Fruit fly (Drosophila melanogaster): ENCODE data around the gene CG9312.
A peak's percentile ranks its signal among the peaks of the same experiment; 100 is the strongest.

CG9312 gene

DNA sequence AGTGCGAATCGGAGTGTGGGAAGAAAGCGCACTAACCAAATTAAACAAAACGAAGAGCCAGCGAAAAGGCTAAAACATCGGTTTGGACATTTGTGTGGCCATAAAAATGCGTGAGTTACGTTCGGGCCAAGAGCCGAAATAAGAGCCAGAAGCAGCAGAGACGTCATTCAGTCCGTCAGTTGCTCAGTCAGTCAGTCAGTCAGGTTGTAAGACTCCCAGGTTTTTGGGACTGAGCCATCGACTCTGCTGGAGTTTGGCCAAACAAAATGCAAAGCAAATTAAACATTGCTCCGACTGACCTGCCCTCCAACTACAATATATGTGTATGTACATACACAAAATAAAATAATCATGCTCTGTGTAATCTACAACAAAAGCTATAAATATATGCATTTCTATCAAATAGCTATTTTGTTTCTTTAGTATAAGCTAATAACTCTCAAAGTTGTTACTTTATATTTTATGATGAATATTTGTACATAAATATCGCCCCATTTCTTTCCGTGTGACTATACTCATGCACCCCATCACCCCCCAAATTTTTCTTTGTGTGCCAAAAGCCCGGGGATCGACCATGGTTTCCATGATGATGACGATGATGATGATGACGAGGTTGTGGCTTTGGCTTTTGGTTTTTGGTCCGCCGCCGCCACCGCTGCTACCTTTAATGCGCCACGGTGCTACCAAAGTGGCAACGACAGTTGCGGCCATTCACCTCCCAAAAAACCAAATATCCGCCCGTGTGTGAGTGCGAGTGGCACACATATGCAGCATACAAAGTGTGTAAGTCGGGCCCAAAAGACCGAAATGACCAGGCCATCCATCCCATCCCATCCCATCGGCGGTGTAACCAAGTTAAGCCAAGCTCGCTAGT lies 27.8 kb downstream of the CG9312 start (continued):
- peak; percentile 53; the same call in 1 of the 2 replicates for TF ChIP-seq CG17328 (GFP tag; IDR thresholded peaks at IDR 0.05)
- TF ChIP-seq CG1603 (tag; optimal IDR thresholded peaks at IDR 0.05): peak; percentile 66
- peak; percentile 94 for TF ChIP-seq CG8281 (tag; optimal IDR thresholded peaks at IDR 0.05)
- TF ChIP-seq CG2712 (tag; optimal IDR thresholded peaks at IDR 0.05): peak; percentile 67
- TF ChIP-seq PHDP (tag; optimal IDR thresholded peaks at IDR 0.05): peak; percentile 50
- TF ChIP-seq CG6689 (GFP tag; IDR thresholded peaks at IDR 0.05): peak; percentile 43; the same call in 1 of the 2 replicates
- TF ChIP-seq CG7839 (tag; optimal IDR thresholded peaks at IDR 0.05): peak; percentile 51
- TF ChIP-seq grau (tag; optimal IDR thresholded peaks at IDR 0.05): peak; percentile 41
- TF ChIP-seq mld (GFP tag; IDR thresholded peaks at IDR 0.05; ENCODE audit: partially characterized antibody): no peak
- peak; percentile 15 for TF ChIP-seq Camta (GFP tag; optimal IDR thresholded peaks at IDR 0.05)
- peak; percentile 36; the same call in 1 of the 2 replicates for TF ChIP-seq CG10366 (GFP tag; IDR thresholded peaks at IDR 0.05)
- peak; percentile 13 for TF ChIP-seq CG1529 (GFP tag; optimal IDR thresholded peaks at IDR 0.05)
- 0 out of 3 replicates have a peak, but pooled peaks have one; percentile 38 for TF ChIP-seq zfh1 (GFP tag; IDR thresholded peaks at IDR 0.05)
- peak; percentile 23 for TF ChIP-seq CG13424 (tag; optimal IDR thresholded peaks at IDR 0.05)
- TF ChIP-seq CG8290 (GFP tag; optimal IDR thresholded peaks at IDR 0.05): no peak
- TF ChIP-seq CG8290 (tag; optimal IDR thresholded peaks at IDR 0.05): no peak
- TF ChIP-seq sens-2 (GFP tag; IDR thresholded peaks at IDR 0.05): no peak
- peak; percentile 63 for TF ChIP-seq phol (tag; optimal IDR thresholded peaks at IDR 0.05)
- no peak for TF ChIP-seq CG32767 (GFP tag; IDR thresholded peaks at IDR 0.05)
- no peak for TF ChIP-seq CG8089 (GFP tag; optimal IDR thresholded peaks at IDR 0.05)
- TF ChIP-seq CG33557 (GFP tag; optimal IDR thresholded peaks at IDR 0.05): no peak
- TF ChIP-seq tin (GFP tag; optimal IDR thresholded peaks at IDR 0.05): no peak
- TF ChIP-seq Oli (tag; optimal IDR thresholded peaks at IDR 0.05): peak; percentile 26
- no peak for TF ChIP-seq sug (tag; optimal IDR thresholded peaks at IDR 0.05)
- TF ChIP-seq dati (GFP tag; IDR thresholded peaks at IDR 0.05): no peak
- no peak for TF ChIP-seq CG15073 (GFP tag; optimal IDR thresholded peaks at IDR 0.05)
- TF ChIP-seq CG1602 (GFP tag; optimal IDR thresholded peaks at IDR 0.05): no peak
- TF ChIP-seq tgo (GFP tag; IDR thresholded peaks at IDR 0.05): peak; percentile 37
- TF ChIP-seq dmrt11E (tag; optimal IDR thresholded peaks at IDR 0.05): peak; percentile 27
- TF ChIP-seq dmrt99B (tag; optimal IDR thresholded peaks at IDR 0.05): peak; percentile 65
- no peak for TF ChIP-seq Bteb2 (GFP tag; optimal IDR thresholded peaks at IDR 0.05)
- peak; percentile 73 for TF ChIP-seq gem (tag; optimal IDR thresholded peaks at IDR 0.05)
- TF ChIP-seq CG2875 (GFP tag; optimal IDR thresholded peaks at IDR 0.05): peak; percentile 13
- TF ChIP-seq fd96Cb (tag; optimal IDR thresholded peaks at IDR 0.05): peak; percentile 33
- peak; percentile 77 for TF ChIP-seq Sox102F (GFP tag; optimal IDR thresholded peaks at IDR 0.05)
- TF ChIP-seq CG2678 (tag; optimal IDR thresholded peaks at IDR 0.05): peak; percentile 57
- TF ChIP-seq CG10267 (tag; optimal IDR thresholded peaks at IDR 0.05): no peak
- TF ChIP-seq H2.0 (GFP tag; IDR thresholded peaks at IDR 0.05): peak; percentile 39; the same call in 1 of the 2 replicates
- TF ChIP-seq kni (GFP tag; optimal IDR thresholded peaks at IDR 0.05): peak; percentile 54
- peak; percentile 15 for TF ChIP-seq CG14710 (tag; optimal IDR thresholded peaks at IDR 0.05)
- peak; percentile 10 for TF ChIP-seq Asciz (GFP tag; optimal IDR thresholded peaks at IDR 0.05)
- TF ChIP-seq CG17829 (tag; optimal IDR thresholded peaks at IDR 0.05): peak; percentile 21
- TF ChIP-seq CG6254 (GFP tag; optimal IDR thresholded peaks at IDR 0.05): peak; percentile 10
- no peak for TF ChIP-seq ems (GFP tag; optimal IDR thresholded peaks at IDR 0.05)
- TF ChIP-seq pnt (GFP tag; optimal IDR thresholded peaks at IDR 0.05): peak; percentile 2
- TF ChIP-seq CG14441 (GFP tag; IDR thresholded peaks at IDR 0.05): no peak
- peak; percentile 5 for TF ChIP-seq CG16863 (GFP tag; optimal IDR thresholded peaks at IDR 0.05)
- TF ChIP-seq nerfin-2 (GFP tag; IDR thresholded peaks at IDR 0.05; ENCODE audit: partially characterized antibody): 0 out of 2 replicates have a peak, but pooled peaks have one; percentile 12

Measured in whole organism, embryonic.